Fruit fly (Drosophila melanogaster): ENCODE results near the gene S1P.

S1P gene

DNA sequence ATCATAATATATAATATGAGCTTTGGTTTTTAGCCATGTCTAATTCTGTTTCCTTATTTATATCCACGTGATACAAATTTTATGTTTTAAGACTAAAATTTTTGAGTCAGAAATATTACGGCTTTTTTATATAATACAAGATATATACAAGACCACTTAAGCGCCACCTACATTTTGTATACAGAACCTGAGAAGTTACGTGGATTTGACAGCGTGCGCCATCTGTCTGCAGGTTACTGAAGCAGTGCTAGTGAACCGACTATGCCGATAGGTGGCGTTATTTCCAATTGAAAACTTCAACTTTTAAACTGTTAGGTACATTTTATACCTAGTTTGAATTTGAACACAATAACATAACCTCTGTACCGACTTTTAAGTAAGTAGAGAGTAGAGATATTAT is 35.6 kb upstream of the S1P start (continued):
- TF ChIP-seq lbe (GFP tag; optimal IDR thresholded peaks at IDR 0.05) (no peak), CG6854 (GFP tag; optimal IDR thresholded peaks at IDR 0.05) (no peak), tap (tag; optimal IDR thresholded peaks at IDR 0.05) (no peak), trh (GFP tag; optimal IDR thresholded peaks at IDR 0.05) (no peak), CG7928 (GFP tag; optimal IDR thresholded peaks at IDR 0.05) (no peak), gt (GFP tag; IDR thresholded peaks at IDR 0.05) (no peak), Lhr (GFP tag; optimal IDR thresholded peaks at IDR 0.05) (peak; percentile 85), Hr3 (GFP tag; optimal IDR thresholded peaks at IDR 0.05) (peak; percentile 81), CG18599 (GFP tag; optimal IDR thresholded peaks at IDR 0.05) (no peak), gfzf (GFP tag; optimal IDR thresholded peaks at IDR 0.05) (no peak), HmgZ (tag; optimal IDR thresholded peaks at IDR 0.05) (peak; percentile 73), MESR4 (GFP tag; optimal IDR thresholded peaks at IDR 0.05) (no peak), dati (GFP tag; IDR thresholded peaks at IDR 0.05) (no peak), Atf-2 (GFP tag; optimal IDR thresholded peaks at IDR 0.05) (peak; percentile 73), CG8388 (GFP tag; optimal IDR thresholded peaks at IDR 0.05) (peak; percentile 21), CG14441 (GFP tag; IDR thresholded peaks at IDR 0.05) (peak; percentile 62), Hsf (GFP tag; optimal IDR thresholded peaks at IDR 0.05) (peak; percentile 82), HmgD (GFP tag; optimal IDR thresholded peaks at IDR 0.05) (peak; percentile 84), jumu (GFP tag; optimal IDR thresholded peaks at IDR 0.05) (peak; percentile 56), CG17802 (tag; optimal IDR thresholded peaks at IDR 0.05) (peak; percentile 17), bsh (GFP tag; optimal IDR thresholded peaks at IDR 0.05) (peak in 1 of 2 experiments; percentile 69), cg (GFP tag; optimal IDR thresholded peaks at IDR 0.05) (no peak), CG6654 (GFP tag; optimal IDR thresholded peaks at IDR 0.05) (peak; percentile 63), vnd (GFP tag; IDR thresholded peaks at IDR 0.05; ENCODE audit: partially characterized antibody) (no peak), cas (GFP tag; IDR thresholded peaks at IDR 0.05) (no peak), hb (GFP tag; IDR thresholded peaks at IDR 0.05; ENCODE audit: partially characterized antibody) (no peak), HLH54F (GFP tag; optimal IDR thresholded peaks at IDR 0.05) (peak; percentile 50), CG10274 (GFP tag; optimal IDR thresholded peaks at IDR 0.05) (no peak), pzg (GFP tag; optimal IDR thresholded peaks at IDR 0.05) (peak; percentile 5), Abd-B (GFP tag; optimal IDR thresholded peaks at IDR 0.05) (peak; percentile 63), lov (optimal IDR thresholded peaks at IDR 0.05) (no peak), lov (GFP tag; IDR thresholded peaks at IDR 0.05) (no peak), gce (GFP tag; IDR thresholded peaks at IDR 0.05) (no peak), jigr1 (GFP tag; IDR thresholded peaks at IDR 0.05) (no peak), CG5245 (GFP tag; optimal IDR thresholded peaks at IDR 0.05) (peak; percentile 87), CG15601 (tag; optimal IDR thresholded peaks at IDR 0.05) (peak; percentile 77), sna (GFP tag; IDR thresholded peaks at IDR 0.05; ENCODE audit: partially characterized antibody) (no peak), CG31441 (GFP tag; IDR thresholded peaks at IDR 0.05) (peak; percentile 37; the same call in 1 of the 2 replicates), ato (GFP tag; IDR thresholded peaks at IDR 0.05; ENCODE audit: partially characterized antibody) (no peak), CG17829 (tag; optimal IDR thresholded peaks at IDR 0.05) (peak; percentile 83), zfh2 (GFP tag; optimal IDR thresholded peaks at IDR 0.05) (peak; percentile 40), bcd (GFP tag; optimal IDR thresholded peaks at IDR 0.05) (peak; percentile 68), CG34422 (GFP tag; IDR thresholded peaks at IDR 0.05) (peak; percentile 23; the same call in 2 of the 3 replicates), gcm (GFP tag; optimal IDR thresholded peaks at IDR 0.05) (peak; percentile 9), Camta (GFP tag; optimal IDR thresholded peaks at IDR 0.05) (peak; percentile 65), phol (tag; optimal IDR thresholded peaks at IDR 0.05) (peak; percentile 65), CG9215 (GFP tag; IDR thresholded peaks at IDR 0.05) (no peak; the same call in 1 of the 2 replicates), dmrt99B (tag; optimal IDR thresholded peaks at IDR 0.05) (peak; percentile 57), row (GFP tag; IDR thresholded peaks at IDR 0.05) (peak; percentile 64), Mes4 (GFP tag; optimal IDR thresholded peaks at IDR 0.05) (peak; percentile 62), CG7372 (GFP tag; IDR thresholded peaks at IDR 0.05) (peak; percentile 62; the same call in 1 of the 2 replicates)
